Worm (Caenorhabditis elegans): Measurements from ENCODE around the gene fbxb-117.

Gene fbxb-117

ce11 chrV:19282314-19282713 is at the start of gene fbxb-117:
Gene fbxb-117, plus strand, starts transcription at chrV:19282614.
- TF ChIP-seq cog-1 (tag; optimal IDR thresholded peaks at IDR 0.05) = no peak
- TF ChIP-seq tab-1 (GFP tag; IDR thresholded peaks at IDR 0.05) = no peak
- TF ChIP-seq med-1 (GFP tag; optimal IDR thresholded peaks at IDR 0.05; ENCODE audit: insufficient read depth) = no peak
- no peak for TF ChIP-seq T22C8.4 (GFP tag; IDR thresholded peaks at IDR 0.05)
- no peak for TF ChIP-seq klf-2 (GFP tag; conservative IDR thresholded peaks at IDR 0.05)
- TF ChIP-seq ztf-29 (GFP tag; IDR thresholded peaks at IDR 0.05) = no peak
- no peak for TF ChIP-seq flt-1 (GFP tag; IDR thresholded peaks at IDR 0.05)
- TF ChIP-seq ref-1 (GFP tag; conservative IDR thresholded peaks at IDR 0.05) = no peak
- TF ChIP-seq ztf-23 (GFP tag; IDR thresholded peaks at IDR 0.05) = no peak

ce11 chrV:19233469-19233868 is 48.9 kb upstream of the fbxb-117 start, which contains the start of gene fbxb-116:
Gene fbxb-116, plus strand, starts transcription at chrV:19233769.
- TF ChIP-seq tab-1 (GFP tag; IDR thresholded peaks at IDR 0.05) (no peak), ztf-23 (GFP tag; IDR thresholded peaks at IDR 0.05) (no peak)

ce11 chrV:19237204-19237603 is 45.2 kb upstream of the fbxb-117 start, which contains the start of gene fbxb-2:
Gene fbxb-2, minus strand, starts transcription at chrV:19237304.
- TF ChIP-seq ztf-23 (GFP tag; IDR thresholded peaks at IDR 0.05) (no peak), klf-2 (GFP tag; conservative IDR thresholded peaks at IDR 0.05) (no peak), tab-1 (GFP tag; IDR thresholded peaks at IDR 0.05) (no peak), flt-1 (GFP tag; IDR thresholded peaks at IDR 0.05) (no peak), ref-1 (GFP tag; conservative IDR thresholded peaks at IDR 0.05) (no peak), med-1 (GFP tag; optimal IDR thresholded peaks at IDR 0.05; ENCODE audit: insufficient read depth) (no peak), T22C8.4 (GFP tag; IDR thresholded peaks at IDR 0.05) (no peak), ztf-29 (GFP tag; IDR thresholded peaks at IDR 0.05) (no peak), cog-1 (tag; optimal IDR thresholded peaks at IDR 0.05) (no peak)

ce11 chrV:19240129-19240528 is 42.3 kb upstream of the fbxb-117 start, which contains the start of the genes fbxb-115 and fbxb-1:
Gene fbxb-115, minus strand, starts transcription at chrV:19240229.
Gene fbxb-1, plus strand, starts transcription at chrV:19240354.
- TF ChIP-seq ztf-29 (GFP tag; IDR thresholded peaks at IDR 0.05) (no peak), T22C8.4 (GFP tag; IDR thresholded peaks at IDR 0.05) (no peak), med-1 (GFP tag; optimal IDR thresholded peaks at IDR 0.05; ENCODE audit: insufficient read depth) (no peak), tab-1 (GFP tag; IDR thresholded peaks at IDR 0.05) (no peak), ztf-23 (GFP tag; IDR thresholded peaks at IDR 0.05) (no peak), flt-1 (GFP tag; IDR thresholded peaks at IDR 0.05) (no peak), klf-2 (GFP tag; conservative IDR thresholded peaks at IDR 0.05) (no peak), cog-1 (tag; optimal IDR thresholded peaks at IDR 0.05) (no peak), ref-1 (GFP tag; conservative IDR thresholded peaks at IDR 0.05) (no peak)

ce11 chrV:19250983-19251382 is 31.4 kb upstream of the fbxb-117 start, which contains the start of gene str-81:
Gene str-81, minus strand, starts transcription at chrV:19251083.
- no peak for TF ChIP-seq klf-2 (GFP tag; conservative IDR thresholded peaks at IDR 0.05)
- no peak for TF ChIP-seq ztf-23 (GFP tag; IDR thresholded peaks at IDR 0.05)
- no peak for TF ChIP-seq ref-1 (GFP tag; conservative IDR thresholded peaks at IDR 0.05)
- no peak for TF ChIP-seq T22C8.4 (GFP tag; IDR thresholded peaks at IDR 0.05)
- no peak for TF ChIP-seq med-1 (GFP tag; optimal IDR thresholded peaks at IDR 0.05; ENCODE audit: insufficient read depth)
- no peak for TF ChIP-seq ztf-29 (GFP tag; IDR thresholded peaks at IDR 0.05)
- TF ChIP-seq cog-1 (tag; optimal IDR thresholded peaks at IDR 0.05) = no peak

- TF ChIP-seq tab-1 (GFP tag; IDR thresholded peaks at IDR 0.05) = no peak
- no peak for TF ChIP-seq flt-1 (GFP tag; IDR thresholded peaks at IDR 0.05)
- no peak for TF ChIP-seq med-1 (GFP tag; optimal IDR thresholded peaks at IDR 0.05; ENCODE audit: insufficient read depth)
- TF ChIP-seq ztf-29 (GFP tag; IDR thresholded peaks at IDR 0.05) = no peak
- TF ChIP-seq ztf-23 (GFP tag; IDR thresholded peaks at IDR 0.05) = no peak
- TF ChIP-seq T22C8.4 (GFP tag; IDR thresholded peaks at IDR 0.05) = no peak
- TF ChIP-seq klf-2 (GFP tag; conservative IDR thresholded peaks at IDR 0.05) = no peak
- TF ChIP-seq ref-1 (GFP tag; conservative IDR thresholded peaks at IDR 0.05) = no peak
- no peak for TF ChIP-seq cog-1 (tag; optimal IDR thresholded peaks at IDR 0.05)
Observed at ce11 chrV:19251844-19252243, 30.6 kb upstream of the fbxb-117 start, which contains the start of gene F21D9.11. Gene F21D9.11, plus strand, starts transcription at chrV:19252144.

- TF ChIP-seq cog-1 (tag; optimal IDR thresholded peaks at IDR 0.05) (no peak), tab-1 (GFP tag; IDR thresholded peaks at IDR 0.05) (no peak), klf-2 (GFP tag; conservative IDR thresholded peaks at IDR 0.05) (no peak)
Observed at ce11 chrV:19253520-19253919, 28.9 kb upstream of the fbxb-117 start, which contains the start of gene F21D9.4. Gene F21D9.4, plus strand, starts transcription at chrV:19253820.

ce11 chrV:19257653-19258052 is 24.8 kb upstream of the fbxb-117 start, which contains the start of gene F21D9.3:
Gene F21D9.3, minus strand, starts transcription at chrV:19257753.
- TF ChIP-seq med-1 (GFP tag; optimal IDR thresholded peaks at IDR 0.05; ENCODE audit: insufficient read depth) = no peak
- no peak for TF ChIP-seq ztf-29 (GFP tag; IDR thresholded peaks at IDR 0.05)
- TF ChIP-seq tab-1 (GFP tag; IDR thresholded peaks at IDR 0.05) = no peak
- TF ChIP-seq flt-1 (GFP tag; IDR thresholded peaks at IDR 0.05) = no peak
- no peak for TF ChIP-seq ztf-23 (GFP tag; IDR thresholded peaks at IDR 0.05)
- no peak for TF ChIP-seq T22C8.4 (GFP tag; IDR thresholded peaks at IDR 0.05)
- no peak for TF ChIP-seq cog-1 (tag; optimal IDR thresholded peaks at IDR 0.05)
- TF ChIP-seq klf-2 (GFP tag; conservative IDR thresholded peaks at IDR 0.05) = no peak
- TF ChIP-seq ref-1 (GFP tag; conservative IDR thresholded peaks at IDR 0.05) = no peak

ce11 chrV:19259403-19259802 is 23.0 kb upstream of the fbxb-117 start:
- no peak for TF ChIP-seq T22C8.4 (GFP tag; IDR thresholded peaks at IDR 0.05)
- no peak for TF ChIP-seq ztf-23 (GFP tag; IDR thresholded peaks at IDR 0.05)
- no peak for TF ChIP-seq cog-1 (tag; optimal IDR thresholded peaks at IDR 0.05)
- no peak for TF ChIP-seq med-1 (GFP tag; optimal IDR thresholded peaks at IDR 0.05; ENCODE audit: insufficient read depth)
- no peak for TF ChIP-seq ref-1 (GFP tag; conservative IDR thresholded peaks at IDR 0.05)
- TF ChIP-seq klf-2 (GFP tag; conservative IDR thresholded peaks at IDR 0.05) = no peak
- TF ChIP-seq ztf-29 (GFP tag; IDR thresholded peaks at IDR 0.05) = no peak
- TF ChIP-seq tab-1 (GFP tag; IDR thresholded peaks at IDR 0.05) = no peak
- no peak for TF ChIP-seq flt-1 (GFP tag; IDR thresholded peaks at IDR 0.05)

ce11 chrV:19260686-19261085 is 21.7 kb upstream of the fbxb-117 start:
- TF ChIP-seq ztf-29 (GFP tag; IDR thresholded peaks at IDR 0.05) (no peak), klf-2 (GFP tag; conservative IDR thresholded peaks at IDR 0.05) (no peak), T22C8.4 (GFP tag; IDR thresholded peaks at IDR 0.05) (no peak), med-1 (GFP tag; optimal IDR thresholded peaks at IDR 0.05; ENCODE audit: insufficient read depth) (no peak), tab-1 (GFP tag; IDR thresholded peaks at IDR 0.05) (no peak), flt-1 (GFP tag; IDR thresholded peaks at IDR 0.05) (no peak), ztf-23 (GFP tag; IDR thresholded peaks at IDR 0.05) (no peak), cog-1 (tag; optimal IDR thresholded peaks at IDR 0.05) (no peak)
